Fruit fly (Drosophila melanogaster) whole organism, adult: Measurements from ENCODE around the gene mRpL36.

Experiments used
- CG11617 ChIP-seq: fragments of 200-800 bp; sonication (Bioruptor generic); optimal IDR thresholded peaks from 2 replicates; lab custom pipeline; 2017; ENCODE audit warnings: mild to moderate bottlenecking, missing biosample characterization, missing genetic modification reagents, missing genetic modification characterization
- CG12768 ChIP-seq: fragments of 200-800 bp; sonication (Bioruptor generic); optimal IDR thresholded peaks from 2 replicates; lab custom pipeline; 2017; ENCODE audit warnings: missing biosample characterization, missing genetic modification characterization, mild to moderate bottlenecking, moderate library complexity, missing genetic modification reagents
- CG14711 ChIP-seq: fragments of 200-800 bp; sonication (Bioruptor generic); optimal IDR thresholded peaks from 2 replicates; lab custom pipeline; 2018; ENCODE audit warnings: missing biosample characterization, mild to moderate bottlenecking, missing genetic modification characterization, moderate library complexity
- CG1620 ChIP-seq: fragments of 200-800 bp; sonication (Bioruptor generic); optimal IDR thresholded peaks from 2 replicates; lab custom pipeline; 2016; ENCODE audit warnings: missing biosample characterization, missing genetic modification characterization
- CG33017 ChIP-seq: fragments of 200-800 bp; sonication (Bioruptor generic); optimal IDR thresholded peaks from 2 replicates; lab custom pipeline; 2018; ENCODE audit warnings: missing biosample characterization, mild to moderate bottlenecking, missing genetic modification characterization, moderate library complexity
- CG5204 ChIP-seq: fragments of 200-800 bp; sonication (Bioruptor generic); optimal IDR thresholded peaks from 2 replicates; lab custom pipeline; 2016; ENCODE audit warnings: missing biosample characterization, missing genetic modification characterization
- CG7045 ChIP-seq: fragments of 200-800 bp; sonication (Bioruptor generic); optimal IDR thresholded peaks from 2 replicates; lab custom pipeline; 2017; ENCODE audit warnings: missing biosample characterization, mild to moderate bottlenecking, missing genetic modification characterization
- CG7101 ChIP-seq: fragments of 200-800 bp; sonication (Bioruptor generic); optimal IDR thresholded peaks from 2 replicates; lab custom pipeline; 2018; ENCODE audit warnings: missing biosample characterization, mild to moderate bottlenecking, missing genetic modification characterization, moderate library complexity
- Clk ChIP-seq: fragments of 200-800 bp; sonication (Bioruptor generic); optimal IDR thresholded peaks from 2 replicates; lab custom pipeline; 2017; ENCODE audit warnings: missing biosample characterization, missing genetic modification characterization
- Crg-1 ChIP-seq: fragments of 200-800 bp; sonication (Bioruptor generic); optimal IDR thresholded peaks from 2 replicates; lab custom pipeline; 2016; ENCODE audit warnings: missing biosample characterization, missing genetic modification characterization
- Hr96 ChIP-seq: fragments of 200-800 bp; sonication (Bioruptor generic); optimal IDR thresholded peaks from 2 replicates; lab custom pipeline; 2016; ENCODE audit warnings: missing biosample characterization, missing genetic modification characterization
- Mnt ChIP-seq: fragments of 200-800 bp; sonication (Bioruptor generic); optimal IDR thresholded peaks from 2 replicates; lab custom pipeline; 2016; ENCODE audit warnings: missing biosample characterization, mild to moderate bottlenecking, missing genetic modification characterization
- bab1 ChIP-seq: fragments of 200-800 bp; sonication (Bioruptor generic); optimal IDR thresholded peaks from 3 replicates; lab custom pipeline; 2019; ENCODE audit warnings: missing biosample characterization, mild to moderate bottlenecking, missing genetic modification characterization, moderate library complexity
- cic ChIP-seq: fragments of 200-800 bp; sonication (Bioruptor generic); optimal IDR thresholded peaks from 2 replicates; lab custom pipeline; 2017; ENCODE audit warnings: missing biosample characterization, mild to moderate bottlenecking, missing genetic modification characterization, moderate library complexity
- cnc ChIP-seq, 2 experiments: fragments of >200 bp; optimal IDR thresholded peaks; 2 replicates each; lab custom pipeline; 2017
- kay ChIP-seq: fragments of 200-800 bp; sonication (Bioruptor generic); peaks from one replicate; lab custom pipeline; 2016; ENCODE audit warnings: missing biosample characterization, missing genetic modification characterization, borderline replicate concordance
- ovo ChIP-seq: fragments of 200-800 bp; sonication (Bioruptor generic); optimal IDR thresholded peaks from 2 replicates; lab custom pipeline; 2016; ENCODE audit warnings: missing biosample characterization, missing genetic modification characterization
- pad ChIP-seq: fragments of 200-800 bp; sonication (Bioruptor generic); optimal IDR thresholded peaks from 3 replicates; lab custom pipeline; 2017; ENCODE audit warnings: missing biosample characterization, missing genetic modification characterization, mild to moderate bottlenecking, moderate library complexity, missing genetic modification reagents
- tj ChIP-seq: fragments of 200-800 bp; sonication (Bioruptor generic); optimal IDR thresholded peaks from 3 replicates; lab custom pipeline; 2017; ENCODE audit warnings: missing biosample characterization, mild to moderate bottlenecking, missing genetic modification characterization, moderate library complexity
- toe ChIP-seq: fragments of 200-800 bp; sonication (Bioruptor generic); optimal IDR thresholded peaks from 2 replicates; lab custom pipeline; 2016; ENCODE audit warnings: missing biosample characterization, missing genetic modification characterization

Gene mRpL36

dm6 chr3L:8096106-8096558 lies 28.8 kb downstream of the mRpL36 start:
- peak; percentile 99 for TF ChIP-seq CG12768 (GFP tag; lab: Kevin White, UChicago)
- TF ChIP-seq CG33017: peak; percentile 98
- peak; percentile 96 for TF ChIP-seq Clk (GFP tag; lab: Kevin White, UChicago)
- peak; percentile 95 for TF ChIP-seq CG5204 (GFP tag; lab: Kevin White, UChicago)
- TF ChIP-seq bab1 (GFP tag; lab: Kevin White, UChicago): peak; percentile 96
- peak; percentile 96 for TF ChIP-seq toe
- TF ChIP-seq ovo (GFP tag; lab: Kevin White, UChicago): peak; percentile 96
- TF ChIP-seq kay (GFP tag; lab: Kevin White, UChicago): peak; percentile 98
- peak; percentile 94 for TF ChIP-seq CG14711 (tag; lab: Kevin White, UChicago)
- peak; percentile 89 for TF ChIP-seq Hr96 (GFP tag; lab: Kevin White, UChicago)
- TF ChIP-seq pad (GFP tag; lab: Kevin White, UChicago): peak; percentile 90
- TF ChIP-seq CG7045 (GFP tag; lab: Kevin White, UChicago): peak; percentile 99
- TF ChIP-seq CG1620: peak; percentile 87
- peak; percentile 85 for TF ChIP-seq cic (GFP tag; lab: Kevin White, UChicago)
- peak; percentile 92 for TF ChIP-seq tj (GFP tag; lab: Kevin White, UChicago)
- peak; percentile 93 for TF ChIP-seq Mnt
- no peak for TF ChIP-seq cnc (optimal IDR thresholded peaks at IDR 0.05; lab: Kevin White, UChicago)
- peak; percentile 99 for TF ChIP-seq CG11617 (GFP tag; lab: Kevin White, UChicago)
- peak; percentile 94 for TF ChIP-seq Crg-1 (GFP tag; lab: Kevin White, UChicago)
- TF ChIP-seq CG7101 (tag; lab: Kevin White, UChicago): peak; percentile 98

- TF ChIP-seq CG11617 (GFP tag; lab: Kevin White, UChicago) (peak; percentile 29), bab1 (GFP tag; lab: Kevin White, UChicago) (no peak), pad (GFP tag; lab: Kevin White, UChicago) (no peak), CG1620 (no peak), Mnt (no peak), CG33017 (peak; percentile 59), cnc (optimal IDR thresholded peaks at IDR 0.05; lab: Kevin White, UChicago) (no peak), ovo (GFP tag; lab: Kevin White, UChicago) (no peak), CG14711 (tag; lab: Kevin White, UChicago) (peak; percentile 35), CG12768 (GFP tag; lab: Kevin White, UChicago) (no peak), Hr96 (GFP tag; lab: Kevin White, UChicago) (no peak), CG7045 (GFP tag; lab: Kevin White, UChicago) (peak; percentile 22), Crg-1 (GFP tag; lab: Kevin White, UChicago) (no peak), cic (GFP tag; lab: Kevin White, UChicago) (peak; percentile 60), kay (GFP tag; lab: Kevin White, UChicago) (peak; percentile 49), toe (no peak), CG5204 (GFP tag; lab: Kevin White, UChicago) (no peak), Clk (GFP tag; lab: Kevin White, UChicago) (no peak), tj (GFP tag; lab: Kevin White, UChicago) (peak; percentile 66), CG7101 (tag; lab: Kevin White, UChicago) (peak; percentile 46)
Measured at dm6 chr3L:8094652-8095129, 30.2 kb downstream of the mRpL36 start.

dm6 chr3L:8093553-8093952 lies 31.4 kb downstream of the mRpL36 start:
- TF ChIP-seq cic (GFP tag; lab: Kevin White, UChicago): peak; percentile 36
- TF ChIP-seq CG1620: no peak

dm6 chr3L:8091650-8092068 lies 33.3 kb downstream of the mRpL36 start, which contains the start of gene CG7565:
Gene CG7565 (minus strand): TSS chr3L:8091786.
- TF ChIP-seq Mnt: peak; percentile 84
- no peak for TF ChIP-seq cnc (optimal IDR thresholded peaks at IDR 0.05; lab: Kevin White, UChicago)
- TF ChIP-seq kay (GFP tag; lab: Kevin White, UChicago): peak; percentile 82
- peak; percentile 80 for TF ChIP-seq Crg-1 (GFP tag; lab: Kevin White, UChicago)
- peak; percentile 87 for TF ChIP-seq CG12768 (GFP tag; lab: Kevin White, UChicago)
- peak; percentile 51 for TF ChIP-seq Hr96 (GFP tag; lab: Kevin White, UChicago)
- peak; percentile 86 for TF ChIP-seq CG7101 (tag; lab: Kevin White, UChicago)
- TF ChIP-seq CG33017: peak; percentile 78
- TF ChIP-seq CG14711 (tag; lab: Kevin White, UChicago): peak; percentile 67
- TF ChIP-seq CG5204 (GFP tag; lab: Kevin White, UChicago): no peak
- peak; percentile 75 for TF ChIP-seq pad (GFP tag; lab: Kevin White, UChicago)
- peak; percentile 63 for TF ChIP-seq toe
- peak; percentile 71 for TF ChIP-seq CG7045 (GFP tag; lab: Kevin White, UChicago)
- peak; percentile 26 for TF ChIP-seq CG1620
- TF ChIP-seq Clk (GFP tag; lab: Kevin White, UChicago): peak; percentile 60
- peak; percentile 68 for TF ChIP-seq CG11617 (GFP tag; lab: Kevin White, UChicago)
- peak; percentile 74 for TF ChIP-seq ovo (GFP tag; lab: Kevin White, UChicago)
- peak; percentile 79 for TF ChIP-seq bab1 (GFP tag; lab: Kevin White, UChicago)
- TF ChIP-seq cic (GFP tag; lab: Kevin White, UChicago): peak; percentile 75
- TF ChIP-seq tj (GFP tag; lab: Kevin White, UChicago): peak; percentile 54

- TF ChIP-seq CG33017: no peak
- no peak for TF ChIP-seq bab1 (GFP tag; lab: Kevin White, UChicago)
- TF ChIP-seq pad (GFP tag; lab: Kevin White, UChicago): no peak
- TF ChIP-seq toe: no peak
- no peak for TF ChIP-seq kay (GFP tag; lab: Kevin White, UChicago)
- no peak for TF ChIP-seq cnc (optimal IDR thresholded peaks at IDR 0.05; lab: Kevin White, UChicago)
- no peak for TF ChIP-seq Hr96 (GFP tag; lab: Kevin White, UChicago)
- no peak for TF ChIP-seq Clk (GFP tag; lab: Kevin White, UChicago)
- no peak for TF ChIP-seq CG1620
- no peak for TF ChIP-seq ovo (GFP tag; lab: Kevin White, UChicago)
- TF ChIP-seq CG12768 (GFP tag; lab: Kevin White, UChicago): no peak
- TF ChIP-seq Crg-1 (GFP tag; lab: Kevin White, UChicago): no peak
- TF ChIP-seq CG7101 (tag; lab: Kevin White, UChicago): no peak
- no peak for TF ChIP-seq cic (GFP tag; lab: Kevin White, UChicago)
Measured at dm6 chr3L:8086218-8086617, 38.7 kb downstream of the mRpL36 start.
